Fruit fly (Drosophila melanogaster) whole organism, larva: ENCODE data around the gene RpS28b.

Experiments used
- noc ChIP-seq: fragments of 200-800 bp; sonication (Bioruptor generic); optimal IDR thresholded peaks from 3 replicates; lab custom pipeline; 2019; ENCODE audit warnings: missing biosample characterization, mild to moderate bottlenecking, missing genetic modification characterization, moderate library complexity

RpS28b gene

DNA sequence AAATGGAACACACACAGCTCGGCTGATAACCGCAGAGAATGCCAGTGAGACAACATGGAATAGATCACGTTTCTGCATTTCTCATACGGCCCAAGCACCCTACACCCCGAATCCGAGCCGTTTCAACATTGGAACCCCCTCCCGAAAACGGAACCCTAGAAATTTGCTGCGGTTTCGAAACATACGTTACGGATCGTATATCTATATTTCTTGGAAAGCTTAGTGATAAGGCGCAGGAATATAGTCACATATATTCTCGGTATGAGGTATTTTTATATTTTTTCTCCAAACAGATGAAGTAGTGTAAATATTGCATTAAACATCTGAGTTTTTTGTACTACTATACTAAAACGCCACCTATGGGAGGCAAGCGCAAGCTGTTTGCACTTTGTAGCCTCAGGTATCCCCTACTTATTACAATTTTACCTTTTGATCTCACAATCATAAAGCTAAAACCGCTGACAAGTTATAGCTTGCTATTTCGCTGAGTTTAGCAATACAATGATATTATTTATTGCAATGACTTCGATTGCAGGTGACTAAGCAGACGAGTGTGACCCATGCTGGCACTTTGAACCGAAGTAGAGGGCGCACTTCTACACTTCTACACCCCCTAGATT is 41.0 kb downstream of the RpS28b start:
- no peak for TF ChIP-seq noc (tag; lab: Kevin White, UChicago)

- no peak for TF ChIP-seq noc (tag; lab: Kevin White, UChicago)
These were observed 43.7 kb downstream of the RpS28b start for dm6 chrX:9598106-9598505.

- no peak for TF ChIP-seq noc (tag; lab: Kevin White, UChicago)
These were observed 45.0 kb downstream of the RpS28b start for dm6 chrX:9599158-9600082.

DNA sequence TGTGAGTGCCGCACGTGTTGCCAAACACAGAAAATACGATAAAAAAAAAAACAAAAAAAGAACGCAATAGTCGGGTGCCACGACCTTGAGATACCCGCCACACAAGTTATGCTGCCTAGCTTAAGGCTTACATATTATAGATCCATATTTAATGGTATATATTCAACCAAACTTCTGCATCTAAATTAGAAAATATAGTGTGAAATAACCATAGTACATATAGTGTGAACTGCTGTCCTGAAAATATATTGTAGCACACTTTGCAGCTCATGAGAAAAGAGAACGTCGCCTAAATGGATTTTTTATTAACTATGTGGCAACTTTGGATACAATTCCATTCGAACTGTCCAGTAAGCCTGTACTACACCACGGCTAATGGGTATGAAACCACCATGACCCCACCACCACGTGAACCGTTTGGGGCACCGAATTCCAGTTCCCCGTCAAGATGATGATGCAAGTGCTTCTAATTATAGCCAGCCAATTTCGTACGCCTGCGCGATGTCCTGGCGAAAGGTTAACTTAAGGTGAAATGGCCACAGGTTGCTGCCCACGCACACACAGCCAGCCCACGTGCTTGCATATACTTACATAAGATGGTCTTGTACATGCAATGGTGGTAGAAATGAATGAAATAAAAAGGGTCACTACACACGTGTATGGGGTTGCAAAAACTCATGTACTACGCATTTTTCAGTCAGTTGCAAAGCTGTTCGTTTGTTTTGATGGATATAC is 45.8 kb downstream of the RpS28b start:
- peak; percentile 37 for TF ChIP-seq noc (tag; lab: Kevin White, UChicago)

- no peak for TF ChIP-seq noc (tag; lab: Kevin White, UChicago)
These were observed 46.7 kb downstream of the RpS28b start, which contains the start of gene Gga for dm6 chrX:9600818-9601732. Gene Gga, plus strand, starts transcription at chrX:9601030.
